Worm (Caenorhabditis elegans) whole organism, young adult: ENCODE results near the gene K02F3.9.

Experiments used
- B0261.1 ChIP-seq: sonication (generic microtip); optimal IDR thresholded peaks from 2 replicates; lab custom pipeline; 2016; ENCODE audit warnings: mild to moderate bottlenecking, missing genetic modification characterization, moderate library complexity, missing compliant biosample characterization
- B0336.3 ChIP-seq: fragments of 200-800 bp; sonication (Bioruptor generic); IDR thresholded peaks from 2 replicates; pipeline ENCODE4 v1.3.6; 2022; ENCODE audit warnings: missing genetic modification characterization, missing compliant biosample characterization
- C06A6.2 ChIP-seq: fragments of 200-800 bp; sonication (Bioruptor generic); conservative IDR thresholded peaks from 2 replicates; pipeline ENCODE4 v1.3.6; 2022; ENCODE audit warnings: missing genetic modification characterization, missing compliant biosample characterization
- C17E4.6 ChIP-seq: fragments of 200-800 bp; sonication (Bioruptor generic); IDR thresholded peaks from 2 replicates; pipeline ENCODE4 v1.3.6; 2022; ENCODE audit warnings: missing genetic modification reagents, missing genetic modification characterization, missing compliant biosample characterization
- F10E7.11 ChIP-seq: sonication (generic microtip); optimal IDR thresholded peaks from 2 replicates; lab custom pipeline; 2017; ENCODE audit warnings: mild to moderate bottlenecking, missing genetic modification characterization, moderate library complexity, missing compliant biosample characterization
- F22D6.2 ChIP-seq: sonication (generic microtip); optimal IDR thresholded peaks from 2 replicates; lab custom pipeline; 2016; ENCODE audit warnings: mild to moderate bottlenecking, missing genetic modification characterization, missing compliant biosample characterization
- F39B2.1 ChIP-seq: fragments of 200-800 bp; sonication (Bioruptor generic); IDR thresholded peaks from 2 replicates; pipeline ENCODE4 v1.3.6; 2022; ENCODE audit warnings: missing genetic modification reagents, missing genetic modification characterization, missing compliant biosample characterization
- Y79H2A.3 ChIP-seq: fragments of 200-800 bp; sonication (Bioruptor generic); conservative IDR thresholded peaks from 2 replicates; pipeline ENCODE4 v1.3.6; 2022; ENCODE audit warnings: missing genetic modification reagents, missing genetic modification characterization, missing compliant biosample characterization
- Y95B8A.8 ChIP-seq: fragments of 200-800 bp; sonication (Bioruptor generic); IDR thresholded peaks from 2 replicates; pipeline ENCODE4 v1.3.6; 2022; ENCODE audit warnings: missing genetic modification reagents, missing genetic modification characterization, missing compliant biosample characterization
- ZK185.1 ChIP-seq: sonication (generic microtip); optimal IDR thresholded peaks from 2 replicates; lab custom pipeline; 2016; ENCODE audit warnings: mild to moderate bottlenecking, missing genetic modification characterization, missing compliant biosample characterization; ENCODE audit not compliant: poor library complexity, severe bottlenecking
- aptf-2 ChIP-seq: fragments of 200-800 bp; sonication (Bioruptor generic); conservative IDR thresholded peaks from 2 replicates; pipeline ENCODE4 v1.3.6; 2022; ENCODE audit warnings: missing genetic modification reagents, missing genetic modification characterization, missing compliant biosample characterization
- attf-5 ChIP-seq: fragments of 200-800 bp; sonication (Bioruptor generic); optimal IDR thresholded peaks from 2 replicates; lab custom pipeline; 2018; ENCODE audit warnings: mild to moderate bottlenecking, missing genetic modification characterization, missing compliant biosample characterization
- bed-2 ChIP-seq: fragments of 200-800 bp; sonication (Bioruptor generic); IDR thresholded peaks from 2 replicates; pipeline ENCODE4 v1.3.6; 2022; ENCODE audit warnings: missing genetic modification reagents, missing genetic modification characterization, missing compliant biosample characterization
- dpff-1 ChIP-seq: sonication (generic microtip); optimal IDR thresholded peaks from 2 replicates; lab custom pipeline; 2017; ENCODE audit warnings: mild to moderate bottlenecking, missing genetic modification characterization, missing compliant biosample characterization
- efl-1 ChIP-seq: fragments of 150-350 bp; optimal IDR thresholded peaks from 2 replicates; lab custom pipeline; 2014; ENCODE audit warnings: missing biosample characterization, missing genetic modification reagents, missing genetic modification characterization
- egl-18 ChIP-seq: fragments of 200-800 bp; sonication (Bioruptor generic); IDR thresholded peaks from 2 replicates; pipeline ENCODE4 v1.3.6; 2022; ENCODE audit warnings: missing genetic modification reagents, missing genetic modification characterization, missing compliant biosample characterization
- egl-44 ChIP-seq: fragments of 200-800 bp; sonication (Bioruptor generic); IDR thresholded peaks from 2 replicates; pipeline ENCODE4 v1.3.6; 2022; ENCODE audit warnings: missing genetic modification reagents, missing genetic modification characterization, missing compliant biosample characterization
- ekl-4 ChIP-seq: fragments of 200-800 bp; sonication (Bioruptor generic); IDR thresholded peaks from 2 replicates; pipeline ENCODE4 v1.3.6; 2022; ENCODE audit warnings: missing genetic modification reagents, missing genetic modification characterization, missing compliant biosample characterization
- ets-4 ChIP-seq: fragments of 200-800 bp; sonication (Bioruptor generic); optimal IDR thresholded peaks from 2 replicates; lab custom pipeline; 2018; ENCODE audit warnings: mild to moderate bottlenecking, missing genetic modification characterization, missing compliant biosample characterization
- him-1 ChIP-seq: sonication (generic microtip); optimal IDR thresholded peaks from 2 replicates; lab custom pipeline; 2016; ENCODE audit warnings: missing genotype, missing genetic modification reagents, missing genetic modification characterization, missing compliant biosample characterization
- lin-54 ChIP-seq: fragments of 200-800 bp; sonication (Bioruptor generic); optimal IDR thresholded peaks from 2 replicates; lab custom pipeline; 2018; ENCODE audit warnings: mild to moderate bottlenecking, missing genetic modification characterization, missing compliant biosample characterization
- madf-3 ChIP-seq: fragments of 200-800 bp; sonication (Bioruptor generic); IDR thresholded peaks from 2 replicates; pipeline ENCODE4 v1.3.6; 2022; ENCODE audit warnings: missing genetic modification reagents, missing genetic modification characterization, missing compliant biosample characterization
- madf-6 ChIP-seq: fragments of 200-800 bp; sonication (Bioruptor generic); IDR thresholded peaks from 2 replicates; pipeline ENCODE4 v1.3.6; 2022; ENCODE audit warnings: missing genetic modification reagents, missing genetic modification characterization, missing compliant biosample characterization
- mcd-1 ChIP-seq: fragments of 200-800 bp; sonication (Bioruptor generic); IDR thresholded peaks from 2 replicates; pipeline ENCODE4 v1.3.6; 2022; ENCODE audit warnings: missing genetic modification reagents, missing genetic modification characterization, missing compliant biosample characterization
- nhr-179 ChIP-seq: sonication (generic microtip); optimal IDR thresholded peaks from 2 replicates; lab custom pipeline; 2016; ENCODE audit warnings: mild to moderate bottlenecking, missing genetic modification characterization, missing compliant biosample characterization
- nhr-27 ChIP-seq: fragments of 200-800 bp; sonication (Bioruptor generic); optimal IDR thresholded peaks from 2 replicates; lab custom pipeline; 2018; ENCODE audit warnings: mild to moderate bottlenecking, missing genetic modification characterization, moderate library complexity, missing compliant biosample characterization
- rec-8 ChIP-seq, 2 experiments: sonication (generic microtip); optimal IDR thresholded peaks; 2 replicates each; lab custom pipeline; 2016; ENCODE audit warnings: mild to moderate bottlenecking in 2 of 2, missing genetic modification characterization in 2 of 2, missing genetic modification reagents in 2 of 2, missing genotype in 2 of 2, missing biosample characterization in 1 of 2, missing compliant biosample characterization in 1 of 2, moderate library complexity in 1 of 2
- snpc-1.1 ChIP-seq: sonication (generic microtip); optimal IDR thresholded peaks from 2 replicates; lab custom pipeline; 2017; ENCODE audit warnings: missing genetic modification characterization, mild to moderate bottlenecking, missing compliant biosample characterization, antibody characterized with exemption, moderate library complexity, missing genotype, missing genetic modification reagents; ENCODE audit not compliant: insufficient read depth
- snpc-3.4 ChIP-seq: sonication (generic microtip); optimal IDR thresholded peaks from 2 replicates; lab custom pipeline; 2017; ENCODE audit warnings: missing genetic modification characterization, mild to moderate bottlenecking, missing compliant biosample characterization, antibody characterized with exemption, moderate library complexity, missing genotype, missing genetic modification reagents
- somi-1 ChIP-seq: fragments of 200-800 bp; sonication (Bioruptor generic); optimal IDR thresholded peaks from 2 replicates; lab custom pipeline; 2018; ENCODE audit warnings: mild to moderate bottlenecking, missing genetic modification characterization, missing compliant biosample characterization
- tbp1 ChIP-seq: fragments of 200-800 bp; sonication (Bioruptor generic); optimal IDR thresholded peaks from 2 replicates; lab custom pipeline; 2018; ENCODE audit warnings: mild to moderate bottlenecking, missing genetic modification characterization, missing compliant biosample characterization
- zim-3 ChIP-seq: sonication (generic microtip); optimal IDR thresholded peaks from 2 replicates; lab custom pipeline; 2017; ENCODE audit warnings: mild to moderate bottlenecking, missing genetic modification characterization, moderate library complexity, missing compliant biosample characterization
- ztf-22 ChIP-seq: fragments of 200-800 bp; sonication (Bioruptor generic); optimal IDR thresholded peaks from 2 replicates; lab custom pipeline; 2018; ENCODE audit warnings: mild to moderate bottlenecking, missing genetic modification characterization, moderate library complexity, missing compliant biosample characterization

The K02F3.9 gene

DNA sequence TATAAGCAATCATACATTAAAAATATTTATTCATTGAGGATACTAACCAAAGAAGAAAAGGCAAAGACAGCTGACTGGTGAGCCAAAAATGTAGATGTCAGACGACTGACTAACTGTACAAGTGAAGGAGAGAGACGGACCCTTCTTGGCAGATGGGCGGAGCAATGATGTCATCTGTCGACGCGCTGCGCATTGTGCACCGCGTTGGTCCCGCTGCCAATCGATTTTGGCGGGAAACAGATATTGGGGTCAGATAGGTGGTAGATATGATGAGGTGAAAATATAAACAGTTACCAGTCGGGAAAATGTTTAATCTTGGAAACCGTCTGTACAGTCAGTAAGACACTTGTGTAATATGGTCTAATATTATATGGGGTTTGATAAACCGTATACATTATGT is 28.7 kb upstream of the K02F3.9 start, which contains the start of gene T24C4.2:
TSS of gene T24C4.2 (minus strand) at position 101 of the 400 bp plus-strand sequence.
- TF ChIP-seq tbp1 (GFP tag; lab: Kevin White, UChicago) (no peak), B0336.3 (GFP tag; lab: Robert Waterston, UW) (no peak), rec-8 (tag; optimal IDR thresholded peaks at IDR 0.05; lab: Kevin White, UChicago) (no peak), lin-54 (GFP tag; lab: Kevin White, UChicago) (no peak), efl-1 (GFP tag; lab: Kevin White, UChicago) (no peak), C17E4.6 (GFP tag; lab: Robert Waterston, UW) (no peak), bed-2 (GFP tag; lab: Robert Waterston, UW) (no peak), snpc-1.1 (tag; lab: Kevin White, UChicago) (no peak), ekl-4 (no peak), him-1 (tag; lab: Kevin White, UChicago) (no peak), zim-3 (tag; lab: Kevin White, UChicago) (no peak), nhr-27 (tag; lab: Kevin White, UChicago) (no peak), C06A6.2 (GFP tag; lab: Robert Waterston, UW) (no peak), snpc-3.4 (tag; lab: Kevin White, UChicago) (no peak), ets-4 (GFP tag; lab: Kevin White, UChicago) (no peak)

ce11 chrIII:868866-869265 is 27.7 kb upstream of the K02F3.9 start:
- TF ChIP-seq egl-18 (GFP tag; lab: Robert Waterston, UW) = no peak
- TF ChIP-seq, all 124 proteins: peak for 0

DNA sequence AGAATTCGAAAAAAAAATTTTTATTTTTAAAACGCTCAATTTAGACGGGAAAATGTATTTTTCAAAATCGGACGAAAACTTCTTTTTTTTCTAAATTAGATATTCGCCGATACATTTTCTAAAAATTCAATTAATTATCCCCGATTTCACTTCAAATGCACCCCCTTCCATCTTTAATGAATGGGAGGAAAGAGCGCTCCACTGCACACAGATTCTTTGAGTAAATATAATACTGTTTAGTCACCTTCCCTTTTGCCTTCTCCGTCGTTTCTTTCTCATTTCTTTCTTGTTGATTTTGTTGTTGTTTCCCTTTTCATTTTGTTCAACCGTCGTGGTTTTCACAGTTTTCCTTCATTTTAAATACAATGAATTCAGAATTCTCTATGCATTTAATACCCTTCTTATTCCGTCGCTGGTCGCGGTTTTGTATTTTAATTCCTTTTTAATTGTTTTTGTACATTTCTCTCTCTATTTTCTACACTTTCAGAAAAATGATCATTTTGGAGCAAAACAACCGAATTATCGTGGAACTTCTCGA is 20.7 kb upstream of the K02F3.9 start, which contains the start of gene arx-4:
TSS of gene arx-4 (plus strand) at position 488 of the 538 bp plus-strand sequence.
- TF ChIP-seq somi-1 (GFP tag; lab: Kevin White, UChicago) = no peak
- peak; percentile 15 for TF ChIP-seq attf-5 (GFP tag; lab: Kevin White, UChicago)
- no peak for TF ChIP-seq dpff-1 (tag; lab: Kevin White, UChicago)
- no peak for TF ChIP-seq him-1 (tag; lab: Kevin White, UChicago)
- 0 out of 2 replicates have a peak, but pooled peaks have one; percentile 25 for TF ChIP-seq mcd-1 (GFP tag; lab: Robert Waterston, UW)
- TF ChIP-seq aptf-2 (GFP tag; lab: Robert Waterston, UW) = no peak
- TF ChIP-seq ZK185.1 = no peak
- TF ChIP-seq nhr-179 (tag; lab: Kevin White, UChicago) = no peak
- TF ChIP-seq madf-3 = no peak

- TF ChIP-seq F10E7.11 (tag; lab: Kevin White, UChicago) (no peak), Y79H2A.3 (GFP tag; lab: Robert Waterston, UW) (no peak), B0261.1 (no peak), F39B2.1 (no peak), F22D6.2 (tag; lab: Kevin White, UChicago) (no peak), Y95B8A.8 (GFP tag; lab: Robert Waterston, UW) (no peak), egl-44 (GFP tag; lab: Robert Waterston, UW) (no peak), ztf-22 (GFP tag; lab: Kevin White, UChicago) (no peak), madf-6 (GFP tag; lab: Robert Waterston, UW) (no peak)
- TF ChIP-seq, all 124 proteins: peak for 0
Measured at ce11 chrIII:859898-860297, 18.7 kb upstream of the K02F3.9 start, which contains the start of gene exos-4.2. exos-4.2 (plus strand) TSS chrIII:860198.
